Worm (Caenorhabditis elegans): ENCODE results near the gene F20C5.6.

DNA sequence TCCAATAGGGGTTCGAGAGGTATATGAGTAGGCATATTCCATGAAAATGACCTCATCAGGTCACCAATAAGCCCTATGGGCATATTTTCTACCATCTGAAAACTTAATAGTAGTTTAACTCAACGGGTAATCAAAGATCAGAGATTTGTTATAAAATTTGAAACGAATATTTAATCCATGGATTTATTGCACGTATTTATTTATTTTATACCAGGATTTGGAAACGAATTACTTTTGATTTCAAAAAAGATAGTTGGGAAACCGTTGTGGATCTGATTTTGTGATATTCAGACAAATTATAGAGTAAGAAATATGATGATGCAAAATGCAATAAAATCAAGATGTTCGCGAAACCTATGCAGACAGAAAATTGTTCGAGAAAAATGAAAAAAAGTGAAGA, 19.8 kb upstream of the F20C5.6 start, which contains the start of gene C33D9.3:
- TF ChIP-seq B0310.2 (tag; optimal IDR thresholded peaks at IDR 0.05): no peak
- TF ChIP-seq flt-1 (GFP tag; IDR thresholded peaks at IDR 0.05): no peak
- no peak for TF ChIP-seq ets-7 (tag; optimal IDR thresholded peaks at IDR 0.05)
- TF ChIP-seq ama-1 (optimal IDR thresholded peaks at IDR 0.05): no peak
- no peak for TF ChIP-seq tra-4 (tag; optimal IDR thresholded peaks at IDR 0.05)
- no peak for TF ChIP-seq F13C5.2 (tag; optimal IDR thresholded peaks at IDR 0.05)
- no peak for TF ChIP-seq pes-1 (GFP tag; IDR thresholded peaks at IDR 0.05)
- TF ChIP-seq scrt-1 (GFP tag; IDR thresholded peaks at IDR 0.05): no peak
- no peak for TF ChIP-seq sea-1 (GFP tag; conservative IDR thresholded peaks at IDR 0.05)
- no peak for TF ChIP-seq tbx-11 (GFP tag; IDR thresholded peaks at IDR 0.05)
- TF ChIP-seq hmbx-1 (tag; optimal IDR thresholded peaks at IDR 0.05): no peak
- TF ChIP-seq hnd-1 (tag; optimal IDR thresholded peaks at IDR 0.05): no peak
- TF ChIP-seq tbx-37 (GFP tag; conservative IDR thresholded peaks at IDR 0.05): no peak
- TF ChIP-seq ceh-13 (GFP tag; optimal IDR thresholded peaks at IDR 0.05): no peak
